Fruit fly (Drosophila melanogaster): Measurements from ENCODE around the gene CG44139.

The CG44139 gene

dm6 chr2L:2449665-2450064 lies 25.1 kb downstream of the CG44139 start:
- TF ChIP-seq noc (tag; optimal IDR thresholded peaks at IDR 0.05): no peak

dm6 chr2L:2450723-2451379 lies 26.3 kb downstream of the CG44139 start:
- no peak for TF ChIP-seq noc (tag; optimal IDR thresholded peaks at IDR 0.05)

- no peak for TF ChIP-seq noc (tag; optimal IDR thresholded peaks at IDR 0.05)
Observed at dm6 chr2L:2453818-2454217, 29.2 kb downstream of the CG44139 start.

- no peak for TF ChIP-seq noc (tag; optimal IDR thresholded peaks at IDR 0.05)
Observed at dm6 chr2L:2454644-2455043, 30.0 kb downstream of the CG44139 start.

- TF ChIP-seq noc (tag; optimal IDR thresholded peaks at IDR 0.05): no peak
Observed at dm6 chr2L:2456516-2457392, 32.2 kb downstream of the CG44139 start.

dm6 chr2L:2459238-2459637 lies 34.6 kb downstream of the CG44139 start:
- TF ChIP-seq noc (tag; optimal IDR thresholded peaks at IDR 0.05): no peak

dm6 chr2L:2461322-2461999 lies 36.9 kb downstream of the CG44139 start:
- TF ChIP-seq noc (tag; optimal IDR thresholded peaks at IDR 0.05): no peak

dm6 chr2L:2462306-2462844 lies 37.8 kb downstream of the CG44139 start:
- no peak for TF ChIP-seq noc (tag; optimal IDR thresholded peaks at IDR 0.05)

dm6 chr2L:2466360-2466759 lies 41.8 kb downstream of the CG44139 start:
- TF ChIP-seq noc (tag; optimal IDR thresholded peaks at IDR 0.05): no peak

- peak; percentile 8 for TF ChIP-seq noc (tag; optimal IDR thresholded peaks at IDR 0.05)
Observed at dm6 chr2L:2467722-2468372, 43.2 kb downstream of the CG44139 start.

dm6 chr2L:2470585-2470984 lies 46.0 kb downstream of the CG44139 start:
- no peak for TF ChIP-seq noc (tag; optimal IDR thresholded peaks at IDR 0.05)

dm6 chr2L:2472740-2473139 lies 48.1 kb downstream of the CG44139 start:
- TF ChIP-seq noc (tag; optimal IDR thresholded peaks at IDR 0.05): peak; percentile 2

dm6 chr2L:2473842-2474386 lies 49.3 kb downstream of the CG44139 start:
- no peak for TF ChIP-seq noc (tag; optimal IDR thresholded peaks at IDR 0.05)

All from whole organism, larva.